Fruit fly (Drosophila melanogaster) whole organism, embryonic: ENCODE data around the gene stol.

Experiments used
- Asciz ChIP-seq: fragments of 200-800 bp; sonication (Bioruptor generic); optimal IDR thresholded peaks from 2 replicates; lab custom pipeline; 2017; ENCODE audit warnings: missing biosample characterization, mild to moderate bottlenecking, missing genetic modification characterization, missing genetic modification reagents
- Awh ChIP-seq: fragments of 200-800 bp; sonication (Bioruptor generic); IDR thresholded peaks from 2 replicates; pipeline ENCODE4, ENCODE4 v1.3.6; 2022; ENCODE audit warnings: missing biosample characterization, missing genetic modification characterization
- CG10979 ChIP-seq: fragments of 200-800 bp; sonication (Bioruptor generic); optimal IDR thresholded peaks from 2 replicates; lab custom pipeline; 2018; ENCODE audit warnings: missing biosample characterization, mild to moderate bottlenecking, missing genetic modification characterization, moderate library complexity
- CG14710 ChIP-seq: fragments of 200-800 bp; sonication (Bioruptor generic); optimal IDR thresholded peaks from 3 replicates; lab custom pipeline; 2019; ENCODE audit warnings: missing biosample characterization, mild to moderate bottlenecking, missing genetic modification characterization, moderate library complexity
- CG16863 ChIP-seq: fragments of 200-800 bp; sonication (Bioruptor generic); optimal IDR thresholded peaks from 3 replicates; lab custom pipeline; 2016; ENCODE audit warnings: missing biosample characterization, missing genetic modification characterization
- CG17186 ChIP-seq: fragments of 200-800 bp; sonication (Bioruptor generic); optimal IDR thresholded peaks from 3 replicates; lab custom pipeline; 2017; ENCODE audit warnings: missing biosample characterization, missing genetic modification reagents, missing genetic modification characterization
- CG17361 ChIP-seq: fragments of 200-800 bp; sonication (Bioruptor generic); IDR thresholded peaks from 3 replicates; pipeline ENCODE4 v1.3.6; 2022; ENCODE audit warnings: missing biosample characterization, missing genetic modification characterization
- CG17802 ChIP-seq: fragments of 200-800 bp; sonication (Bioruptor generic); optimal IDR thresholded peaks from 2 replicates; lab custom pipeline; 2018; ENCODE audit warnings: missing biosample characterization, mild to moderate bottlenecking, missing genetic modification characterization, moderate library complexity
- CG17829 ChIP-seq: fragments of 200-800 bp; optimal IDR thresholded peaks from 2 replicates; lab custom pipeline; 2019; ENCODE audit warnings: missing biosample characterization, mild to moderate bottlenecking, missing genetic modification characterization, moderate library complexity
- CG18764 ChIP-seq: fragments of 200-800 bp; sonication (Bioruptor generic); optimal IDR thresholded peaks from 3 replicates; lab custom pipeline; 2016; ENCODE audit warnings: missing biosample characterization, missing genetic modification characterization
- CG34376 ChIP-seq: fragments of 200-800 bp; sonication (Bioruptor generic); optimal IDR thresholded peaks from 2 replicates; lab custom pipeline; 2018; ENCODE audit warnings: missing biosample characterization, mild to moderate bottlenecking, missing genetic modification characterization
- CG4820 ChIP-seq: fragments of 200-800 bp; sonication (Bioruptor generic); optimal IDR thresholded peaks from 3 replicates; lab custom pipeline; 2016; ENCODE audit warnings: missing biosample characterization, missing genetic modification characterization
- CG5245 ChIP-seq: fragments of 200-800 bp; sonication (Bioruptor generic); optimal IDR thresholded peaks from 3 replicates; lab custom pipeline; 2016; ENCODE audit warnings: missing biosample characterization, missing genetic modification characterization
- CG6254 ChIP-seq: fragments of 200-800 bp; sonication (Bioruptor generic); optimal IDR thresholded peaks from 3 replicates; lab custom pipeline; 2017; ENCODE audit warnings: mild to moderate bottlenecking, missing biosample characterization, missing genetic modification reagents, missing genetic modification characterization
- CG6689 ChIP-seq: fragments of 200-800 bp; sonication (Bioruptor generic); IDR thresholded peaks from 2 replicates; pipeline ENCODE4 v1.3.6; 2022; ENCODE audit warnings: missing biosample characterization, missing genetic modification characterization
- CG9727 ChIP-seq: fragments of 200-800 bp; sonication (Bioruptor generic); optimal IDR thresholded peaks from 3 replicates; lab custom pipeline; 2017; ENCODE audit warnings: missing biosample characterization, mild to moderate bottlenecking, missing genetic modification characterization
- Camta ChIP-seq: fragments of 200-800 bp; sonication (Bioruptor generic); optimal IDR thresholded peaks from 2 replicates; lab custom pipeline; 2016; ENCODE audit warnings: missing biosample characterization, missing genetic modification characterization
- CkIIα-i1 ChIP-seq: fragments of 200-800 bp; sonication (Bioruptor generic); IDR thresholded peaks from 2 replicates; pipeline ENCODE4 v1.3.6; 2022; ENCODE audit warnings: missing biosample characterization, missing genetic modification characterization
- Doc2 ChIP-seq: fragments of 200-800 bp; sonication (Bioruptor generic); IDR thresholded peaks from 2 replicates; pipeline ENCODE4 v1.3.6; 2022; ENCODE audit warnings: missing biosample characterization, missing genetic modification characterization
- HLHmδ ChIP-seq: fragments of 200-800 bp; sonication (Bioruptor generic); optimal IDR thresholded peaks from 2 replicates; lab custom pipeline; 2018; ENCODE audit warnings: missing biosample characterization, mild to moderate bottlenecking, missing genetic modification characterization, moderate library complexity
- Hand ChIP-seq: fragments of 200-800 bp; sonication (Bioruptor generic); optimal IDR thresholded peaks from 2 replicates; lab custom pipeline; 2017; ENCODE audit warnings: mild to moderate bottlenecking, missing biosample characterization, missing genetic modification reagents, missing genetic modification characterization
- NC2α ChIP-seq: fragments of 200-800 bp; sonication (Bioruptor generic); optimal IDR thresholded peaks from 2 replicates; lab custom pipeline; 2016; ENCODE audit warnings: missing biosample characterization, missing genetic modification characterization
- Optix ChIP-seq: fragments of 200-800 bp; sonication (Bioruptor generic); IDR thresholded peaks from 3 replicates; pipeline ENCODE4 v1.3.6; 2022; ENCODE audit warnings: missing biosample characterization, missing genetic modification characterization
- Xrp1 ChIP-seq: fragments of 200-800 bp; sonication (Bioruptor generic); IDR thresholded peaks from 2 replicates; pipeline ENCODE4 v1.3.6; 2022; ENCODE audit warnings: missing biosample characterization, missing genetic modification characterization
- ac ChIP-seq: fragments of 200-800 bp; sonication (Bioruptor generic); optimal IDR thresholded peaks from 3 replicates; lab custom pipeline; 2017; ENCODE audit warnings: missing biosample characterization, mild to moderate bottlenecking, missing genetic modification characterization
- bcd ChIP-seq: fragments of 200-800 bp; sonication (Bioruptor generic); optimal IDR thresholded peaks from 2 replicates; lab custom pipeline; 2017; ENCODE audit warnings: missing biosample characterization, mild to moderate bottlenecking, missing genetic modification characterization
- bsh ChIP-seq, 2 experiments: fragments of 200-800 bp; sonication (Bioruptor generic); optimal IDR thresholded peaks; 2 replicates each; lab custom pipeline; 2017 to 2018; ENCODE audit warnings: mild to moderate bottlenecking in 2 of 2, missing biosample characterization in 2 of 2, missing genetic modification characterization in 2 of 2, moderate library complexity in 1 of 2
- chif ChIP-seq, 2 experiments: fragments of 200-800 bp; sonication (Bioruptor generic); optimal IDR thresholded peaks; 3 replicates each; lab custom pipeline; 2016; ENCODE audit warnings: missing biosample characterization in 2 of 2, missing genetic modification characterization in 2 of 2
- dmrt11E ChIP-seq: fragments of 200-800 bp; sonication (Bioruptor generic); optimal IDR thresholded peaks from 3 replicates; lab custom pipeline; 2018; ENCODE audit warnings: missing biosample characterization, mild to moderate bottlenecking, missing genetic modification characterization, moderate library complexity
- en ChIP-seq: fragments of 200-800 bp; sonication (Bioruptor generic); optimal IDR thresholded peaks from 2 replicates; lab custom pipeline; 2016; ENCODE audit warnings: missing biosample characterization, missing genetic modification characterization
- gcm2 ChIP-seq: fragments of 200-800 bp; sonication (Bioruptor generic); optimal IDR thresholded peaks from 2 replicates; lab custom pipeline; 2016; ENCODE audit warnings: missing biosample characterization, missing genetic modification characterization
- lola ChIP-seq, 3 experiments: fragments of >200 bp in 2 of 3; fragments of 200-800 bp in 1 of 3; sonication (Bioruptor generic) in 1 of 3; optimal IDR thresholded peaks; 2 replicates each; lab custom pipeline; 2017 to 2019; ENCODE audit warnings: missing biosample characterization in 3 of 3, missing genetic modification characterization in 3 of 3, mild to moderate bottlenecking in 1 of 3, moderate library complexity in 1 of 3
- mirr ChIP-seq: fragments of 200-800 bp; sonication (Bioruptor generic); optimal IDR thresholded peaks from 3 replicates; lab custom pipeline; 2018; ENCODE audit warnings: missing biosample characterization, mild to moderate bottlenecking, missing genetic modification characterization
- nau ChIP-seq: fragments of 200-800 bp; sonication (Bioruptor generic); optimal IDR thresholded peaks from 3 replicates; lab custom pipeline; 2017; ENCODE audit warnings: missing biosample characterization, mild to moderate bottlenecking, missing genetic modification characterization, missing genetic modification reagents
- nmo ChIP-seq: fragments of 200-800 bp; sonication (Bioruptor generic); optimal IDR thresholded peaks from 2 replicates; lab custom pipeline; 2018; ENCODE audit warnings: missing biosample characterization, mild to moderate bottlenecking, missing genetic modification characterization, moderate library complexity
- nom ChIP-seq: fragments of 200-800 bp; sonication (Bioruptor generic); optimal IDR thresholded peaks from 2 replicates; lab custom pipeline; 2017; ENCODE audit warnings: missing biosample characterization, missing genetic modification characterization, mild to moderate bottlenecking, moderate library complexity, missing genetic modification reagents
- odd ChIP-seq: fragments of 200-800 bp; sonication (Bioruptor generic); optimal IDR thresholded peaks from 2 replicates; lab custom pipeline; 2017; ENCODE audit warnings: missing biosample characterization, mild to moderate bottlenecking, missing genetic modification characterization
- otp ChIP-seq: fragments of 200-800 bp; sonication (Bioruptor generic); IDR thresholded peaks from 3 replicates; pipeline ENCODE4, ENCODE4 v1.3.6; 2022; ENCODE audit warnings: missing biosample characterization, missing genetic modification characterization
- p53 ChIP-seq: fragments of 200-800 bp; sonication (Bioruptor generic); optimal IDR thresholded peaks from 2 replicates; lab custom pipeline; 2016; ENCODE audit warnings: missing biosample characterization, missing genetic modification characterization
- pho ChIP-seq: fragments of 200-800 bp; sonication (Bioruptor generic); optimal IDR thresholded peaks from 2 replicates; lab custom pipeline; 2016; ENCODE audit warnings: missing biosample characterization, missing genetic modification characterization
- phol ChIP-seq: fragments of 200-800 bp; sonication (Bioruptor generic); optimal IDR thresholded peaks from 3 replicates; lab custom pipeline; 2018; ENCODE audit warnings: missing biosample characterization, mild to moderate bottlenecking, missing genetic modification characterization, moderate library complexity
- pita ChIP-seq: fragments of 200-800 bp; sonication (Bioruptor generic); optimal IDR thresholded peaks from 2 replicates; lab custom pipeline; 2017; ENCODE audit warnings: missing biosample characterization, mild to moderate bottlenecking, missing genetic modification characterization
- pros ChIP-seq: fragments of 200-800 bp; sonication (Bioruptor generic); optimal IDR thresholded peaks from 3 replicates; lab custom pipeline; 2019; ENCODE audit warnings: missing biosample characterization, mild to moderate bottlenecking, missing genetic modification characterization, moderate library complexity
- row ChIP-seq: fragments of 200-800 bp; sonication (Bioruptor generic); IDR thresholded peaks from 3 replicates; pipeline ENCODE4 v1.3.6; 2022; ENCODE audit warnings: missing biosample characterization, missing genetic modification characterization
- seq ChIP-seq: fragments of 200-800 bp; sonication (Bioruptor generic); IDR thresholded peaks from 2 replicates; pipeline ENCODE4 v1.3.6; 2022; ENCODE audit warnings: missing biosample characterization, missing genetic modification characterization
- sim ChIP-seq: fragments of 200-800 bp; sonication (Bioruptor generic); IDR thresholded peaks from 2 replicates; pipeline ENCODE4 v1.3.6; 2022; ENCODE audit warnings: missing biosample characterization, missing genetic modification characterization
- trh ChIP-seq: fragments of 200-800 bp; sonication (Bioruptor generic); optimal IDR thresholded peaks from 2 replicates; lab custom pipeline; 2016; ENCODE audit warnings: missing biosample characterization, missing genetic modification characterization
- tup ChIP-seq: fragments of 200-800 bp; sonication (Bioruptor generic); optimal IDR thresholded peaks from 2 replicates; lab custom pipeline; 2016; ENCODE audit warnings: missing biosample characterization, mild to moderate bottlenecking, missing genetic modification characterization, moderate library complexity
- wdn ChIP-seq: fragments of 200-800 bp; sonication (Bioruptor generic); IDR thresholded peaks from 2 replicates; pipeline ENCODE4 v1.3.6; 2022; ENCODE audit warnings: missing biosample characterization, missing genetic modification characterization
- zf30C ChIP-seq: fragments of 200-800 bp; sonication (Bioruptor generic); optimal IDR thresholded peaks from 3 replicates; lab custom pipeline; 2018; ENCODE audit warnings: missing biosample characterization, mild to moderate bottlenecking, missing genetic modification characterization
- zfh1 ChIP-seq: fragments of 200-800 bp; sonication (Bioruptor generic); IDR thresholded peaks from 3 replicates; pipeline ENCODE4 v1.3.6; 2022; ENCODE audit warnings: missing biosample characterization, missing genetic modification characterization

The stol gene

DNA sequence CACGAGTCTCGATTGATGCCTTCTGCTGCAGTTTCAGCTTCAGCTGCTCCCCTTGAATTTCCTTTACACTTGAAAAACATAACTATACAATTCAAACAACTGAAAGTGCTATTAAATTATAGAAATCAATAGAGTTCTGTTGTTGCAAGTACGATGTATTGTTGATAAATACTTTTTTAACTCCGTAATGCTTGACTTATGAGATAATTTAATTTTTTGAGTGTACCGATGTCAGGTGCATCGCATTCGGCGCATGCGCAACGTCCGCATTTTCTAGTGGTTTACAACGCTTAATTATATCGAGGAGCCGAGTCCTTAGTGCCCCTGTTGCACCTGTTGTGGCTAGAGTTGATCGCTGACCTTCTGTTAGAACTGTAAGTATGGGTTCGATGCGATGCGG, 23.3 kb upstream of the stol start (continued):
- TF ChIP-seq chif (GFP tag; optimal IDR thresholded peaks at IDR 0.05; lab: Kevin White, UChicago) (peak in 1 of 2 experiments; percentile 38), CG5245 (GFP tag; lab: Kevin White, UChicago) (no peak), bsh (GFP tag; optimal IDR thresholded peaks at IDR 0.05; lab: Kevin White, UChicago) (no peak), ac (peak; percentile 90), odd (GFP tag; lab: Kevin White, UChicago) (no peak), en (GFP tag; lab: Kevin White, UChicago) (no peak), bcd (GFP tag; lab: Kevin White, UChicago) (no peak), zfh1 (GFP tag; lab: Robert Waterston, UW) (peak; percentile 48; the same call in 2 of the 3 replicates), Hand (no peak), pho (GFP tag; lab: Kevin White, UChicago) (no peak), CG17802 (tag; lab: Kevin White, UChicago) (no peak), dmrt11E (tag; lab: Kevin White, UChicago) (peak; percentile 72), Optix (no peak), phol (tag; lab: Kevin White, UChicago) (no peak), row (no peak), nau (no peak), CG10979 (tag; lab: Kevin White, UChicago) (peak; percentile 34), CG18764 (GFP tag; lab: Kevin White, UChicago) (no peak), CG6689 (GFP tag; lab: Robert Waterston, UW) (peak; percentile 53), Doc2 (GFP tag; lab: Robert Waterston, UW) (no peak), CG4820 (GFP tag; lab: Kevin White, UChicago) (no peak), gcm2 (GFP tag; lab: Kevin White, UChicago) (no peak), nom (GFP tag; lab: Kevin White, UChicago) (no peak), pros (GFP tag; lab: Kevin White, UChicago) (no peak), NC2α (GFP tag; lab: Kevin White, UChicago) (no peak), CG34376 (GFP tag; lab: Kevin White, UChicago) (no peak), Asciz (no peak), lola (GFP tag; optimal IDR thresholded peaks at IDR 0.05; lab: Kevin White, UChicago) (peak in 1 of 3 experiments; percentile 3), HLHmδ (GFP tag; lab: Kevin White, UChicago) (no peak), wdn (GFP tag; lab: Robert Waterston, UW) (no peak), Xrp1 (GFP tag; lab: Robert Waterston, UW) (peak; percentile 64), mirr (GFP tag; lab: Kevin White, UChicago) (no peak), pita (GFP tag; lab: Kevin White, UChicago) (no peak), CG14710 (tag; lab: Kevin White, UChicago) (peak; percentile 20), CG6254 (GFP tag; lab: Kevin White, UChicago) (no peak), CG9727 (peak; percentile 44), zf30C (GFP tag; lab: Kevin White, UChicago) (peak; percentile 71), trh (no peak), nmo (peak; percentile 6), CG17186 (GFP tag; lab: Kevin White, UChicago) (no peak), otp (GFP tag; lab: Robert Waterston, UW) (0 out of 3 replicates have a peak, but pooled peaks have one; percentile 44), tup (GFP tag; lab: Kevin White, UChicago) (no peak), Awh (GFP tag; lab: Robert Waterston, UW) (no peak), p53 (GFP tag; lab: Kevin White, UChicago) (no peak), Camta (no peak), CG17829 (tag; lab: Kevin White, UChicago) (peak; percentile 10), CG16863 (GFP tag; lab: Kevin White, UChicago) (no peak), sim (GFP tag; lab: Robert Waterston, UW) (no peak), CkIIα-i1 (no peak), seq (GFP tag; lab: Robert Waterston, UW) (no peak), CG17361 (GFP tag; lab: Robert Waterston, UW) (no peak)
